Fruit fly (Drosophila melanogaster): Measurements from ENCODE around the gene CG7079.

- TF ChIP-seq psq (optimal IDR thresholded peaks at IDR 0.05) (no peak), h (optimal IDR thresholded peaks at IDR 0.05) (no peak), Sin3A (optimal IDR thresholded peaks at IDR 0.05) (no peak), insv (optimal IDR thresholded peaks at IDR 0.05) (no peak), Myc (optimal IDR thresholded peaks at IDR 0.05) (no peak), ttk (optimal IDR thresholded peaks at IDR 0.05) (no peak)
These were observed 36.4 kb upstream of the CG7079 start for dm6 chr3R:21084979-21085378.

Measured in Kc167 (cell line).